Worm (Caenorhabditis elegans): ENCODE data around the gene K08F4.12.

K08F4.12 gene

ce11 chrIV:10135817-10136216 lies 2.1 kb upstream of the K08F4.12 start, which contains the start of gene K08F4.5:
K08F4.5 (minus strand) TSS chrIV:10135917.
- TF ChIP-seq mbf-1 (tag; optimal IDR thresholded peaks at IDR 0.05) (no peak), ceh-16 (tag; optimal IDR thresholded peaks at IDR 0.05) (no peak), nhr-129 (tag; optimal IDR thresholded peaks at IDR 0.05) (no peak), lsy-2 (tag; optimal IDR thresholded peaks at IDR 0.05) (no peak), peb-1 (tag; optimal IDR thresholded peaks at IDR 0.05) (no peak), nhr-11 (tag; optimal IDR thresholded peaks at IDR 0.05) (no peak), zag-1 (tag; optimal IDR thresholded peaks at IDR 0.05) (no peak), nhr-23 (tag; optimal IDR thresholded peaks at IDR 0.05) (no peak), nhr-25 (tag; optimal IDR thresholded peaks at IDR 0.05) (no peak), gmeb-1 (tag; optimal IDR thresholded peaks at IDR 0.05) (no peak), lin-11 (tag; optimal IDR thresholded peaks at IDR 0.05) (no peak), ama-1 (optimal IDR thresholded peaks at IDR 0.05) (no peak), crh-2 (tag; optimal IDR thresholded peaks at IDR 0.05) (no peak), blmp-1 (tag; optimal IDR thresholded peaks at IDR 0.05; ENCODE audit: insufficient read depth) (no peak), ZK546.5 (tag; optimal IDR thresholded peaks at IDR 0.05) (no peak), ztf-1 (GFP tag; conservative IDR thresholded peaks at IDR 0.05) (no peak), Y55F3AM.14 (GFP tag; optimal IDR thresholded peaks at IDR 0.05) (no peak)

- TF ChIP-seq blmp-1 (tag; optimal IDR thresholded peaks at IDR 0.05; ENCODE audit: insufficient read depth) = no peak
- TF ChIP-seq ztf-4 (tag; optimal IDR thresholded peaks at IDR 0.05) = no peak
- no peak for TF ChIP-seq ztf-11 (tag; optimal IDR thresholded peaks at IDR 0.05)
- no peak for TF ChIP-seq nhr-77 (tag; optimal IDR thresholded peaks at IDR 0.05)
- TF ChIP-seq unc-55 (GFP tag; optimal IDR thresholded peaks at IDR 0.05) = no peak
- no peak for TF ChIP-seq ama-1 (optimal IDR thresholded peaks at IDR 0.05)
- TF ChIP-seq crh-2 (tag; optimal IDR thresholded peaks at IDR 0.05) = no peak
- TF ChIP-seq elt-3 (tag; optimal IDR thresholded peaks at IDR 0.05) = no peak
- no peak for TF ChIP-seq skn-1 (tag; optimal IDR thresholded peaks at IDR 0.05)
- no peak for TF ChIP-seq ceh-16 (tag; optimal IDR thresholded peaks at IDR 0.05)
- no peak for TF ChIP-seq C34F6.9 (tag; optimal IDR thresholded peaks at IDR 0.05)
- TF ChIP-seq elt-1 (tag; optimal IDR thresholded peaks at IDR 0.05) = no peak
- no peak for TF ChIP-seq alr-1 (tag; optimal IDR thresholded peaks at IDR 0.05)
- TF ChIP-seq lin-11 (tag; optimal IDR thresholded peaks at IDR 0.05) = no peak
- TF ChIP-seq sma-3 (GFP tag; optimal IDR thresholded peaks at IDR 0.05) = no peak
Observed at ce11 chrIV:10140143-10140542, 2.2 kb downstream of the K08F4.12 start, which contains the start of gene gst-3. gst-3 (minus strand) TSS chrIV:10140243.

ce11 chrIV:10141930-10142505 lies 4.1 kb downstream of the K08F4.12 start, which contains the start of the genes gst-2, gst-4 and dhs-12:
gst-2 (minus strand) TSS chrIV:10142061.
gst-4 (plus strand) TSS chrIV:10142225.
dhs-12 (plus strand) TSS chrIV:10142455.
- TF ChIP-seq skn-1 (tag; optimal IDR thresholded peaks at IDR 0.05) (peak; percentile 93), ztf-4 (tag; optimal IDR thresholded peaks at IDR 0.05) (no peak)

DNA sequence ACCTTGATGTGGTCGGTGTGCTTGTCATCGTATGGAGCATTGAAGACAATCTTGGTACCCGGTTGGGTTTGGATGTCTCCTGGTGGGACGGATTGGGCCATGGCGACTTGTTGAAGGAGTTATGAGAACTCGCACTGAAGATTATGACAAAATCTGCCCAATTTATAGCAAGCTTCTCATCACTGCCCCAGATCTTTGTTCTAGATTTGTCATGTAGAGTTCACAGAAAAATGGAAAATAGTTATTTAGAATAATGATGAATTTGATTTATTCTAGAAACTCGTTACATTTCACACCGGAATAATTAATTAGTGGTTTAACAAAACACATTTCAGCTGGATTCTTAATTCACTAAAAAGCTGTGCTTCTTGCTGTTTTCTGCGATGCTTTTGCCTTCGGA lies 5.7 kb downstream of the K08F4.12 start, which contains the start of gene msp-38:
TSS of gene msp-38 (minus strand) at position 101 of the 400 bp plus-strand sequence.
- TF ChIP-seq lin-39 (tag; optimal IDR thresholded peaks at IDR 0.05) (no peak), sem-4 (tag; optimal IDR thresholded peaks at IDR 0.05) (no peak), nhr-12 (tag; optimal IDR thresholded peaks at IDR 0.05) (no peak), peb-1 (tag; optimal IDR thresholded peaks at IDR 0.05) (no peak), nhr-25 (tag; optimal IDR thresholded peaks at IDR 0.05) (no peak), ztf-4 (tag; optimal IDR thresholded peaks at IDR 0.05) (no peak), snpc-4 (tag; optimal IDR thresholded peaks at IDR 0.05) (no peak), elt-1 (tag; optimal IDR thresholded peaks at IDR 0.05) (no peak), egl-27 (tag; optimal IDR thresholded peaks at IDR 0.05) (no peak), unc-62 (GFP tag; optimal IDR thresholded peaks at IDR 0.05) (no peak), aly-2 (tag; optimal IDR thresholded peaks at IDR 0.05) (no peak), ZK546.5 (tag; optimal IDR thresholded peaks at IDR 0.05) (no peak), nhr-10 (tag; optimal IDR thresholded peaks at IDR 0.05) (no peak), sma-9 (GFP tag; optimal IDR thresholded peaks at IDR 0.05) (no peak), sma-9 (tag; optimal IDR thresholded peaks at IDR 0.05) (no peak), dmd-4 (tag; optimal IDR thresholded peaks at IDR 0.05) (no peak)

Measured in whole organism, L2 larva.